Worm (Caenorhabditis elegans): Measurements from ENCODE around the gene W09G12.8.

ce11 chrIV:1234780-1235179, 8.8 kb downstream of the W09G12.8 start:
- TF ChIP-seq flt-1 (GFP tag; IDR thresholded peaks at IDR 0.05) (no peak), ama-1 (optimal IDR thresholded peaks at IDR 0.05) (no peak), sea-1 (GFP tag; conservative IDR thresholded peaks at IDR 0.05) (no peak), hmg-4 (GFP tag; optimal IDR thresholded peaks at IDR 0.05) (no peak), aly-1 (tag; optimal IDR thresholded peaks at IDR 0.05) (no peak), ets-7 (tag; optimal IDR thresholded peaks at IDR 0.05) (no peak), hmbx-1 (tag; optimal IDR thresholded peaks at IDR 0.05) (no peak)

Data from whole organism, early embryonic.